Worm (Caenorhabditis elegans) whole organism, L2 larva: Measurements from ENCODE around the gene Y46E12A.3.

Experiments
- C34F6.9 ChIP-seq: fragments of 150-350 bp; optimal IDR thresholded peaks from 2 replicates; lab custom pipeline; 2014; ENCODE audit warnings: missing biosample characterization, missing genetic modification characterization
- R02D3.7 ChIP-seq: fragments of 150-350 bp; optimal IDR thresholded peaks from 2 replicates; lab custom pipeline; 2014; ENCODE audit warnings: missing biosample characterization, missing genetic modification characterization
- Y55F3AM.14 ChIP-seq: fragments of 200-800 bp; sonication (Bioruptor generic); optimal IDR thresholded peaks from 2 replicates; lab custom pipeline; 2018; ENCODE audit warnings: mild to moderate bottlenecking, missing genetic modification characterization, missing compliant biosample characterization
- ZK546.5 ChIP-seq: sonication (generic microtip); optimal IDR thresholded peaks from 2 replicates; lab custom pipeline; 2017; ENCODE audit warnings: missing biosample characterization, missing genetic modification characterization
- alr-1 ChIP-seq: fragments of 150-350 bp; optimal IDR thresholded peaks from 2 replicates; lab custom pipeline; 2014; ENCODE audit warnings: missing biosample characterization, missing genetic modification characterization
- aly-2 ChIP-seq: fragments of 150-350 bp; optimal IDR thresholded peaks from 2 replicates; lab custom pipeline; 2014; ENCODE audit warnings: missing biosample characterization, missing genetic modification characterization
- ama-1 ChIP-seq: fragments of 150-350 bp; optimal IDR thresholded peaks from 2 replicates; lab custom pipeline; 2018; ENCODE audit warnings: inconsistent platforms
- ceh-82 ChIP-seq: fragments of 150-350 bp; optimal IDR thresholded peaks from 2 replicates; lab custom pipeline; 2014; ENCODE audit warnings: missing biosample characterization, missing genetic modification characterization
- egl-27 ChIP-seq: sonication (generic microtip); optimal IDR thresholded peaks from 3 replicates; lab custom pipeline; 2017; ENCODE audit warnings: missing biosample characterization, missing genetic modification reagents, missing genetic modification characterization
- elt-1 ChIP-seq: fragments of 150-350 bp; optimal IDR thresholded peaks from 2 replicates; lab custom pipeline; 2014; ENCODE audit warnings: missing biosample characterization, missing genetic modification characterization
- fos-1 ChIP-seq: fragments of 150-350 bp; optimal IDR thresholded peaks from 2 replicates; lab custom pipeline; 2014; ENCODE audit warnings: missing biosample characterization, missing genetic modification characterization
- gmeb-1 ChIP-seq: fragments of 150-350 bp; optimal IDR thresholded peaks from 2 replicates; lab custom pipeline; 2014; ENCODE audit warnings: missing biosample characterization, missing genetic modification characterization
- lin-11 ChIP-seq: fragments of 150-350 bp; sonication (generic microtip); optimal IDR thresholded peaks from 2 replicates; lab custom pipeline; 2014; ENCODE audit warnings: missing biosample characterization, missing genetic modification characterization, inconsistent platforms, mixed read lengths
- lin-13 ChIP-seq: fragments of 150-350 bp; optimal IDR thresholded peaks from 2 replicates; lab custom pipeline; 2014; ENCODE audit warnings: missing biosample characterization, missing genetic modification reagents, missing genetic modification characterization
- lin-39 ChIP-seq: fragments of 150-350 bp; optimal IDR thresholded peaks from 2 replicates; lab custom pipeline; 2014; ENCODE audit warnings: missing biosample characterization, missing genetic modification reagents, missing genetic modification characterization
- lsy-2 ChIP-seq, 2 experiments: fragments of 150-350 bp in 1 of 2; sonication (generic microtip) in 1 of 2; optimal IDR thresholded peaks; 2 replicates each; lab custom pipeline; 2014 to 2017; ENCODE audit warnings: missing biosample characterization in 2 of 2, missing genetic modification characterization in 2 of 2
- mab-5 ChIP-seq: fragments of 150-350 bp; optimal IDR thresholded peaks from 2 replicates; lab custom pipeline; 2014; ENCODE audit warnings: missing biosample characterization, missing genetic modification characterization
- mdl-1 ChIP-seq, 2 experiments: fragments of 150-350 bp in 1 of 2; sonication (generic microtip) in 1 of 2; optimal IDR thresholded peaks; 2 replicates each; lab custom pipeline; 2017; ENCODE audit warnings: missing biosample characterization in 2 of 2, missing genetic modification characterization in 2 of 2
- nhr-12 ChIP-seq: fragments of 150-350 bp; optimal IDR thresholded peaks from 2 replicates; lab custom pipeline; 2014; ENCODE audit warnings: missing biosample characterization, missing genetic modification characterization
- nhr-21 ChIP-seq: fragments of 150-350 bp; optimal IDR thresholded peaks from 2 replicates; lab custom pipeline; 2014; ENCODE audit warnings: missing biosample characterization, missing genetic modification characterization
- nhr-23 ChIP-seq: fragments of 150-350 bp; optimal IDR thresholded peaks from 2 replicates; lab custom pipeline; 2014; ENCODE audit warnings: missing biosample characterization, missing genetic modification reagents, missing genetic modification characterization
- nhr-237 ChIP-seq: fragments of 150-350 bp; optimal IDR thresholded peaks from 2 replicates; lab custom pipeline; 2014; ENCODE audit warnings: missing biosample characterization, missing genetic modification characterization
- nhr-25 ChIP-seq: fragments of 150-350 bp; sonication (generic microtip); optimal IDR thresholded peaks from 3 replicates; lab custom pipeline; 2014; ENCODE audit warnings: missing biosample characterization, missing genetic modification characterization
- nhr-77 ChIP-seq: fragments of 150-350 bp; optimal IDR thresholded peaks from 2 replicates; lab custom pipeline; 2014; ENCODE audit warnings: missing biosample characterization, missing genetic modification characterization
- peb-1 ChIP-seq: fragments of 150-350 bp; optimal IDR thresholded peaks from 2 replicates; lab custom pipeline; 2014; ENCODE audit warnings: missing biosample characterization, missing genetic modification characterization
- sem-4 ChIP-seq: fragments of 150-350 bp; optimal IDR thresholded peaks from 2 replicates; lab custom pipeline; 2014; ENCODE audit warnings: missing biosample characterization, missing genetic modification reagents, missing genetic modification characterization
- sma-9 ChIP-seq, 2 experiments: fragments of 150-350 bp in 1 of 2; sonication (generic microtip) in 1 of 2; optimal IDR thresholded peaks; 2 replicates each; lab custom pipeline; 2014 to 2016; ENCODE audit warnings: missing genetic modification characterization in 2 of 2, mild to moderate bottlenecking in 1 of 2, missing biosample characterization in 1 of 2, missing compliant biosample characterization in 1 of 2, missing genetic modification reagents in 1 of 2, moderate library complexity in 1 of 2
- unc-62 ChIP-seq: fragments of 150-350 bp; optimal IDR thresholded peaks from 2 replicates; lab custom pipeline; 2014; ENCODE audit warnings: missing biosample characterization, missing genetic modification reagents, missing genetic modification characterization
- ztf-11 ChIP-seq: sonication (generic microtip); optimal IDR thresholded peaks from 2 replicates; lab custom pipeline; 2017; ENCODE audit warnings: missing biosample characterization, missing genetic modification characterization
- ztf-4 ChIP-seq: fragments of 150-350 bp; optimal IDR thresholded peaks from 2 replicates; lab custom pipeline; 2014; ENCODE audit warnings: missing biosample characterization, missing genetic modification characterization

The Y46E12A.3 gene

ce11 chrIII:1705799-1706198, 48.9 kb downstream of the Y46E12A.3 start, which contains the start of the genes fbxa-13 and Y22D7AR.2:
fbxa-13 (minus strand) TSS chrIII:1705899.
Y22D7AR.2 (plus strand) TSS chrIII:1705946.
- TF ChIP-seq R02D3.7 (tag; lab: Kevin White, UChicago) = no peak

- TF ChIP-seq lin-11 (tag; lab: Kevin White, UChicago) (no peak), mab-5 (tag; lab: Kevin White, UChicago) (no peak), sem-4 (tag; lab: Kevin White, UChicago) (no peak), unc-62 (GFP tag; lab: Kevin White, UChicago) (no peak), egl-27 (tag; lab: Kevin White, UChicago) (no peak), alr-1 (tag; lab: Kevin White, UChicago) (no peak), nhr-77 (no peak), Y55F3AM.14 (GFP tag; lab: Kevin White, UChicago) (no peak), mdl-1 (tag; optimal IDR thresholded peaks at IDR 0.05; lab: Kevin White, UChicago) (no peak), nhr-237 (no peak), lsy-2 (tag; optimal IDR thresholded peaks at IDR 0.05; lab: Kevin White, UChicago) (no peak), C34F6.9 (tag; lab: Kevin White, UChicago) (no peak), lin-13 (no peak), gmeb-1 (tag; lab: Kevin White, UChicago) (no peak), fos-1 (tag; lab: Kevin White, UChicago) (no peak), ama-1 (lab: Kevin White, UChicago) (no peak), nhr-12 (tag; lab: Kevin White, UChicago) (no peak), aly-2 (tag; lab: Kevin White, UChicago) (no peak), nhr-23 (tag; lab: Kevin White, UChicago) (no peak)
Measured at ce11 chrIII:1705331-1705730, 49.4 kb downstream of the Y46E12A.3 start.

- TF ChIP-seq nhr-25 (tag; lab: Kevin White, UChicago) = no peak
- no peak for TF ChIP-seq lin-39
Measured at ce11 chrIII:1704020-1704419, 50.7 kb downstream of the Y46E12A.3 start.

ce11 chrIII:1702337-1702736, 52.4 kb downstream of the Y46E12A.3 start, which contains the start of gene spex-3:
spex-3 (minus strand) TSS chrIII:1702437.
- TF ChIP-seq ztf-4 (tag; lab: Kevin White, UChicago) = no peak
- TF ChIP-seq nhr-77 = no peak
- no peak for TF ChIP-seq ztf-11 (tag; lab: Kevin White, UChicago)
- no peak for TF ChIP-seq nhr-21 (tag; lab: Kevin White, UChicago)
- no peak for TF ChIP-seq elt-1 (tag; lab: Kevin White, UChicago)
- no peak for TF ChIP-seq sma-9 (GFP tag; optimal IDR thresholded peaks at IDR 0.05; lab: Kevin White, UChicago)
- TF ChIP-seq sma-9 (tag; optimal IDR thresholded peaks at IDR 0.05; lab: Kevin White, UChicago) = no peak
- TF ChIP-seq nhr-23 (tag; lab: Kevin White, UChicago) = no peak
- TF ChIP-seq mab-5 (tag; lab: Kevin White, UChicago) = no peak
- no peak for TF ChIP-seq lsy-2 (tag; optimal IDR thresholded peaks at IDR 0.05; lab: Kevin White, UChicago)
- no peak for TF ChIP-seq nhr-12 (tag; lab: Kevin White, UChicago)
- TF ChIP-seq ZK546.5 (tag; lab: Kevin White, UChicago) = no peak
- no peak for TF ChIP-seq ama-1 (lab: Kevin White, UChicago)
- TF ChIP-seq unc-62 (GFP tag; lab: Kevin White, UChicago) = no peak
- TF ChIP-seq peb-1 (tag; lab: Kevin White, UChicago) = no peak
- no peak for TF ChIP-seq lin-11 (tag; lab: Kevin White, UChicago)
- no peak for TF ChIP-seq ceh-82 (tag; lab: Kevin White, UChicago)
